Worm (Caenorhabditis elegans) whole organism, L4 larva: ENCODE measurements around the gene ZK892.6.

Experiments used
- D1046.2 ChIP-seq: fragments of 200-800 bp; sonication (Bioruptor generic); IDR thresholded peaks from 2 replicates; pipeline ENCODE4 v1.3.6; 2022; ENCODE audit warnings: missing genetic modification characterization, missing compliant biosample characterization
- F10B5.3 ChIP-seq: sonication (generic microtip); optimal IDR thresholded peaks from 2 replicates; lab custom pipeline; 2016; ENCODE audit warnings: mild to moderate bottlenecking, missing genetic modification characterization, missing compliant biosample characterization
- F44E2.7 ChIP-seq: fragments of 200-800 bp; sonication (Bioruptor generic); IDR thresholded peaks from 2 replicates; pipeline ENCODE4 v2.1.2; 2022; ENCODE audit warnings: missing genetic modification characterization, missing compliant biosample characterization
- Y105C5A.15 ChIP-seq: fragments of 200-800 bp; sonication (Bioruptor generic); IDR thresholded peaks from 2 replicates; pipeline ENCODE4 v1.3.6; 2022; ENCODE audit warnings: missing genetic modification characterization, missing compliant biosample characterization
- Y48G9A.11 ChIP-seq: fragments of 200-800 bp; sonication (Bioruptor generic); IDR thresholded peaks from 2 replicates; pipeline ENCODE4 v1.3.6; 2022; ENCODE audit warnings: missing genetic modification reagents, missing genetic modification characterization, missing compliant biosample characterization
- Y5F2A.4 ChIP-seq: fragments of 200-800 bp; sonication (Bioruptor generic); optimal IDR thresholded peaks from 2 replicates; lab custom pipeline; 2018; ENCODE audit warnings: mild to moderate bottlenecking, missing genetic modification characterization, missing compliant biosample characterization
- ZK546.5 ChIP-seq, 2 experiments: sonication (generic microtip); optimal IDR thresholded peaks; 2 replicates each; lab custom pipeline; 2017; ENCODE audit warnings: missing biosample characterization in 2 of 2, missing genetic modification characterization in 2 of 2
- aly-2 ChIP-seq: sonication (generic microtip); optimal IDR thresholded peaks from 2 replicates; lab custom pipeline; 2018; ENCODE audit warnings: missing biosample characterization, missing genetic modification characterization
- ama-1 ChIP-seq: fragments of 150-350 bp; optimal IDR thresholded peaks from 2 replicates; lab custom pipeline; 2014; ENCODE audit warnings: inconsistent platforms, mixed read lengths
- attf-4 ChIP-seq: sonication (generic microtip); optimal IDR thresholded peaks from 3 replicates; lab custom pipeline; 2017; ENCODE audit warnings: missing biosample characterization, missing genetic modification characterization
- ceh-32 ChIP-seq: sonication (generic microtip); optimal IDR thresholded peaks from 2 replicates; lab custom pipeline; 2016; ENCODE audit warnings: mild to moderate bottlenecking, missing genetic modification characterization, missing compliant biosample characterization; ENCODE audit not compliant: poor library complexity
- ceh-44 ChIP-seq: fragments of 200-800 bp; sonication (Bioruptor generic); IDR thresholded peaks from 2 replicates; pipeline ENCODE4 v1.3.6; 2022; ENCODE audit warnings: missing genetic modification reagents, missing genetic modification characterization, missing compliant biosample characterization
- ceh-82 ChIP-seq: sonication (generic microtip); optimal IDR thresholded peaks from 2 replicates; lab custom pipeline; 2017; ENCODE audit warnings: missing biosample characterization, missing genetic modification characterization
- ctbp-1 ChIP-seq: fragments of 200-800 bp; sonication (Bioruptor generic); IDR thresholded peaks from 2 replicates; pipeline ENCODE4 v1.3.6; 2022; ENCODE audit warnings: missing genetic modification reagents, missing genetic modification characterization, missing compliant biosample characterization
- daf-16 ChIP-seq, 3 experiments: sonication (generic microtip); optimal IDR thresholded peaks; 2 replicates each; lab custom pipeline; 2016 to 2017; ENCODE audit warnings: missing genetic modification characterization in 3 of 3, missing genetic modification reagents in 3 of 3, mild to moderate bottlenecking in 2 of 3, missing compliant biosample characterization in 2 of 3, missing biosample characterization in 1 of 3, moderate library complexity in 1 of 3
- daf-19 ChIP-seq: fragments of 200-800 bp; sonication (Bioruptor generic); conservative IDR thresholded peaks from 2 replicates; pipeline ENCODE4 v1.3.6; 2022; ENCODE audit warnings: missing genetic modification characterization, missing compliant biosample characterization
- daf-8 ChIP-seq: fragments of 200-800 bp; sonication (Bioruptor generic); IDR thresholded peaks from 2 replicates; pipeline ENCODE4 v1.3.6; 2022; ENCODE audit warnings: missing genetic modification characterization, missing compliant biosample characterization
- dmd-6 ChIP-seq: fragments of 200-800 bp; sonication (Bioruptor generic); IDR thresholded peaks from 2 replicates; pipeline ENCODE4 v1.3.6; 2022; ENCODE audit warnings: missing genetic modification reagents, missing genetic modification characterization, missing compliant biosample characterization
- dmd-9 ChIP-seq: fragments of 200-800 bp; sonication (Bioruptor generic); IDR thresholded peaks from 2 replicates; pipeline ENCODE4 v1.3.6; 2022; ENCODE audit warnings: missing genetic modification reagents, missing genetic modification characterization, missing compliant biosample characterization
- dve-1 ChIP-seq: sonication (generic microtip); optimal IDR thresholded peaks from 2 replicates; lab custom pipeline; 2017; ENCODE audit warnings: antibody characterized with exemption, mild to moderate bottlenecking, missing genetic modification characterization, missing compliant biosample characterization; ENCODE audit not compliant: insufficient read depth
- egl-27 ChIP-seq: sonication (generic microtip); optimal IDR thresholded peaks from 3 replicates; lab custom pipeline; 2017; ENCODE audit warnings: missing biosample characterization, missing genetic modification reagents, missing genetic modification characterization
- egl-43 ChIP-seq: fragments of 200-800 bp; sonication (Bioruptor generic); IDR thresholded peaks from 2 replicates; pipeline ENCODE4 v1.3.6; 2022; ENCODE audit warnings: missing genetic modification reagents, missing genetic modification characterization, missing compliant biosample characterization
- fkh-10 ChIP-seq: fragments of 150-350 bp; optimal IDR thresholded peaks from 2 replicates; lab custom pipeline; 2014; ENCODE audit warnings: missing biosample characterization, missing genetic modification reagents, missing genetic modification characterization
- hif-1 ChIP-seq, 2 experiments: sonication (generic microtip); optimal IDR thresholded peaks; 2 replicates each; lab custom pipeline; 2016 to 2017; ENCODE audit warnings: missing compliant biosample characterization in 2 of 2, missing genetic modification characterization in 2 of 2, missing genetic modification reagents in 2 of 2, missing genotype in 2 of 2, mild to moderate bottlenecking in 1 of 2
- hlh-30 ChIP-seq: sonication (generic microtip); optimal IDR thresholded peaks from 2 replicates; lab custom pipeline; 2017; ENCODE audit warnings: antibody characterized with exemption, mild to moderate bottlenecking, missing genetic modification characterization, missing compliant biosample characterization; ENCODE audit not compliant: insufficient read depth
- lin-1 ChIP-seq: fragments of 200-800 bp; sonication (Bioruptor generic); IDR thresholded peaks from 2 replicates; pipeline ENCODE4 v1.3.6; 2022; ENCODE audit warnings: missing genetic modification reagents, missing genetic modification characterization, missing compliant biosample characterization
- lin-15B ChIP-seq: fragments of 150-350 bp; sonication (generic microtip); optimal IDR thresholded peaks from 3 replicates; lab custom pipeline; 2014; ENCODE audit warnings: missing biosample characterization, missing genetic modification characterization
- lin-29 ChIP-seq: fragments of 200-800 bp; sonication (Bioruptor generic); IDR thresholded peaks from 2 replicates; pipeline ENCODE4 v1.3.6; 2022; ENCODE audit warnings: missing genetic modification reagents, missing genetic modification characterization, missing compliant biosample characterization
- madf-5 ChIP-seq, 2 experiments: fragments of 200-800 bp; sonication (Bioruptor generic); IDR thresholded peaks; 2 replicates each; pipeline ENCODE4 v1.3.6; 2022; ENCODE audit warnings: missing compliant biosample characterization in 2 of 2, missing genetic modification characterization in 2 of 2
- mdt-29 ChIP-seq: fragments of 200-800 bp; sonication (Bioruptor generic); IDR thresholded peaks from 2 replicates; pipeline ENCODE4 v1.3.6; 2022; ENCODE audit warnings: missing genetic modification reagents, missing genetic modification characterization, missing compliant biosample characterization
- mes-2 ChIP-seq: sonication (generic microtip); optimal IDR thresholded peaks from 2 replicates; lab custom pipeline; 2016; ENCODE audit warnings: missing genotype, mild to moderate bottlenecking, missing genetic modification characterization, missing compliant biosample characterization; ENCODE audit not compliant: poor library complexity, severe bottlenecking
- mxl-2 ChIP-seq: fragments of 200-800 bp; sonication (Bioruptor generic); conservative IDR thresholded peaks from 2 replicates; pipeline ENCODE4 v1.3.6; 2022; ENCODE audit warnings: missing genetic modification reagents, missing genetic modification characterization, missing compliant biosample characterization
- mxl-3 ChIP-seq: fragments of 200-800 bp; sonication (Bioruptor generic); optimal IDR thresholded peaks from 2 replicates; lab custom pipeline; 2018; ENCODE audit warnings: mild to moderate bottlenecking, missing genetic modification characterization, missing compliant biosample characterization
- nhr-102 ChIP-seq: sonication (generic microtip); optimal IDR thresholded peaks from 2 replicates; lab custom pipeline; 2016; ENCODE audit warnings: mild to moderate bottlenecking, missing genetic modification characterization, moderate library complexity, missing compliant biosample characterization
- nhr-11 ChIP-seq: fragments of 150-350 bp; optimal IDR thresholded peaks from 2 replicates; lab custom pipeline; 2014; ENCODE audit warnings: missing biosample characterization, missing genetic modification characterization
- nhr-111 ChIP-seq: fragments of 200-800 bp; sonication (Bioruptor generic); optimal IDR thresholded peaks from 2 replicates; lab custom pipeline; 2018; ENCODE audit warnings: mild to moderate bottlenecking, missing genetic modification characterization, missing compliant biosample characterization
- nhr-41 ChIP-seq: fragments of 200-800 bp; sonication (Bioruptor generic); IDR thresholded peaks from 2 replicates; pipeline ENCODE4 v1.3.6; 2022; ENCODE audit warnings: missing genetic modification reagents, missing genetic modification characterization, missing compliant biosample characterization
- nhr-6 ChIP-seq: fragments of 150-350 bp; optimal IDR thresholded peaks from 2 replicates; lab custom pipeline; 2014; ENCODE audit warnings: missing biosample characterization, missing genetic modification characterization
- nhr-76 ChIP-seq: fragments of 150-350 bp; optimal IDR thresholded peaks from 2 replicates; lab custom pipeline; 2014; ENCODE audit warnings: missing biosample characterization, missing genetic modification characterization
- nhr-77 ChIP-seq: fragments of 150-350 bp; optimal IDR thresholded peaks from 2 replicates; lab custom pipeline; 2014; ENCODE audit warnings: missing biosample characterization, missing genetic modification characterization
- pha-4 ChIP-seq, 2 experiments: fragments of 150-350 bp in 1 of 2; fragments of 200-800 bp in 1 of 2; sonication (Bioruptor generic) in 1 of 2; IDR thresholded peaks in 1 of 2; optimal IDR thresholded peaks in 1 of 2; 2 replicates each; pipeline versions ENCODE4 v1.3.6 to Lab custom; 2014 to 2022; ENCODE audit warnings: missing genetic modification characterization in 2 of 2, missing genetic modification reagents in 2 of 2, missing biosample characterization in 1 of 2, missing compliant biosample characterization in 1 of 2
- php-3 ChIP-seq: fragments of 200-800 bp; sonication (Bioruptor generic); IDR thresholded peaks from 2 replicates; pipeline ENCODE4 v1.3.6; 2022; ENCODE audit warnings: missing genetic modification reagents, missing genetic modification characterization, missing compliant biosample characterization
- snpc-1.2 ChIP-seq: fragments of 200-800 bp; sonication (Bioruptor generic); IDR thresholded peaks from 2 replicates; pipeline ENCODE4 v1.3.6; 2022; ENCODE audit warnings: missing genetic modification reagents, missing genetic modification characterization, missing compliant biosample characterization
- tra-1 ChIP-seq: fragments of 200-800 bp; sonication (Bioruptor generic); IDR thresholded peaks from 2 replicates; pipeline ENCODE4 v1.3.6; 2022; ENCODE audit warnings: missing genetic modification reagents, missing genetic modification characterization, missing compliant biosample characterization
- unc-130 ChIP-seq: sonication (generic microtip); optimal IDR thresholded peaks from 2 replicates; lab custom pipeline; 2016; ENCODE audit warnings: missing genetic modification reagents, missing genetic modification characterization, missing compliant biosample characterization
- vab-7 ChIP-seq: fragments of 200-800 bp; sonication (Bioruptor generic); IDR thresholded peaks from 2 replicates; pipeline ENCODE4 v1.3.6; 2022; ENCODE audit warnings: missing genetic modification reagents, missing genetic modification characterization, missing compliant biosample characterization
- zfp-2 ChIP-seq: sonication (generic microtip); optimal IDR thresholded peaks from 2 replicates; lab custom pipeline; 2016; ENCODE audit warnings: mild to moderate bottlenecking, missing genetic modification characterization, missing compliant biosample characterization
- zfp-3 ChIP-seq: fragments of 200-800 bp; sonication (Bioruptor generic); conservative IDR thresholded peaks from 2 replicates; pipeline ENCODE4 v1.3.6; 2022; ENCODE audit warnings: missing genetic modification reagents, missing genetic modification characterization, missing compliant biosample characterization
- zip-11 ChIP-seq: fragments of 200-800 bp; sonication (Bioruptor generic); IDR thresholded peaks from 2 replicates; pipeline ENCODE4 v1.3.6; 2022; ENCODE audit warnings: missing genetic modification characterization, missing compliant biosample characterization
- zip-2 ChIP-seq: fragments of 150-350 bp; optimal IDR thresholded peaks from 2 replicates; lab custom pipeline; 2014; ENCODE audit warnings: missing biosample characterization, missing genetic modification characterization

The ZK892.6 gene

ce11 chrII:10029044-10029443 is 49.1 kb upstream of the ZK892.6 start (continued):
- no peak for TF ChIP-seq Y105C5A.15 (GFP tag; lab: Robert Waterston, UW)
- peak; percentile 75 for TF ChIP-seq mxl-3 (GFP tag; lab: Kevin White, UChicago)
- TF ChIP-seq nhr-76 (tag; lab: Kevin White, UChicago): no peak
- no peak for TF ChIP-seq nhr-6 (tag; lab: Kevin White, UChicago)
- TF ChIP-seq daf-8: no peak
- TF ChIP-seq egl-43: no peak
- no peak for TF ChIP-seq fkh-10 (GFP tag; lab: Kevin White, UChicago)
- no peak for TF ChIP-seq hif-1 (tag; optimal IDR thresholded peaks at IDR 0.05; lab: Kevin White, UChicago)
- TF ChIP-seq tra-1 (GFP tag; lab: Robert Waterston, UW): no peak
- TF ChIP-seq zip-11 (GFP tag; lab: Robert Waterston, UW): no peak
- TF ChIP-seq aly-2 (tag; lab: Kevin White, UChicago): no peak
- 0 out of 2 replicates have a peak, but pooled peaks have one; percentile 10 for TF ChIP-seq mdt-29 (GFP tag; lab: Robert Waterston, UW)
- no peak for TF ChIP-seq F10B5.3
- TF ChIP-seq ZK546.5 (tag; optimal IDR thresholded peaks at IDR 0.05; lab: Kevin White, UChicago): no peak
- TF ChIP-seq nhr-41 (GFP tag; lab: Robert Waterston, UW): peak; percentile 38; the same call in 1 of the 2 replicates
- no peak for TF ChIP-seq F44E2.7 (GFP tag; lab: Robert Waterston, UW)
- no peak for TF ChIP-seq lin-1 (GFP tag; lab: Robert Waterston, UW)
- no peak for TF ChIP-seq ama-1 (lab: Kevin White, UChicago)
- TF ChIP-seq nhr-11 (tag; lab: Kevin White, UChicago): no peak
- TF ChIP-seq zip-2 (tag; lab: Kevin White, UChicago): no peak
- no peak for TF ChIP-seq attf-4 (tag; lab: Kevin White, UChicago)
- no peak for TF ChIP-seq Y48G9A.11 (GFP tag; lab: Robert Waterston, UW)
- no peak for TF ChIP-seq unc-130
- TF ChIP-seq ctbp-1 (GFP tag; lab: Robert Waterston, UW): no peak
- TF ChIP-seq nhr-102: peak; percentile 16
- TF ChIP-seq vab-7 (GFP tag; lab: Robert Waterston, UW): no peak
- peak; percentile 62 for TF ChIP-seq dmd-6 (GFP tag; lab: Robert Waterston, UW)
- TF ChIP-seq mes-2: no peak
- TF ChIP-seq php-3 (GFP tag; lab: Robert Waterston, UW): no peak; the same call in 1 of the 2 replicates
- no peak for TF ChIP-seq pha-4 (GFP tag; IDR thresholded peaks at IDR 0.05; lab: Robert Waterston, UW)
- TF ChIP-seq pha-4 (tag; optimal IDR thresholded peaks at IDR 0.05; lab: Kevin White, UChicago): no peak
- peak; percentile 55 for TF ChIP-seq nhr-77
- no peak for TF ChIP-seq daf-16 (GFP tag; optimal IDR thresholded peaks at IDR 0.05; lab: Kevin White, UChicago)
- TF ChIP-seq daf-16 (tag; optimal IDR thresholded peaks at IDR 0.05; lab: Kevin White, UChicago): peak; percentile 89
- no peak for TF ChIP-seq ceh-32 (tag; lab: Kevin White, UChicago)
- TF ChIP-seq zfp-2 (tag; lab: Kevin White, UChicago): no peak
- TF ChIP-seq hlh-30 (tag; lab: Kevin White, UChicago): peak; percentile 81
- no peak for TF ChIP-seq egl-27 (tag; lab: Kevin White, UChicago)
- no peak for TF ChIP-seq madf-5 (GFP tag; IDR thresholded peaks at IDR 0.05; lab: Robert Waterston, UW)
- no peak for TF ChIP-seq lin-29
- no peak for TF ChIP-seq zfp-3 (GFP tag; lab: Robert Waterston, UW)
- no peak for TF ChIP-seq daf-19 (GFP tag; lab: Robert Waterston, UW)
- TF ChIP-seq ceh-44 (GFP tag; lab: Robert Waterston, UW): no peak
- TF ChIP-seq lin-15B (tag; lab: Kevin White, UChicago): no peak
- TF ChIP-seq ceh-82 (tag; lab: Kevin White, UChicago): no peak
- TF ChIP-seq dve-1 (tag; lab: Kevin White, UChicago): peak; percentile 80
- TF ChIP-seq nhr-111 (GFP tag; lab: Kevin White, UChicago): no peak
- TF ChIP-seq Y5F2A.4: no peak
- no peak for TF ChIP-seq snpc-1.2
- TF ChIP-seq mxl-2 (GFP tag; lab: Robert Waterston, UW): no peak
- TF ChIP-seq D1046.2 (GFP tag; lab: Robert Waterston, UW): no peak
- TF ChIP-seq dmd-9: no peak
